Fruit fly (Drosophila melanogaster) whole organism, embryonic: Measurements from ENCODE around the gene CG42693.

ENCODE experiments used
- Bdp1 ChIP-seq: fragments of 200-800 bp; sonication (Bioruptor generic); optimal IDR thresholded peaks from 3 replicates; lab custom pipeline; 2016; ENCODE audit warnings: missing biosample characterization, missing genetic modification characterization
- CG1024 ChIP-seq: fragments of 200-800 bp; sonication (Bioruptor generic); IDR thresholded peaks from 2 replicates; pipeline ENCODE4 v1.3.6; 2022; ENCODE audit warnings: missing biosample characterization, missing genetic modification characterization
- CG12104 ChIP-seq: fragments of 200-800 bp; sonication (Bioruptor generic); optimal IDR thresholded peaks from 3 replicates; lab custom pipeline; 2016; ENCODE audit warnings: missing biosample characterization, missing genetic modification characterization
- CG12299 ChIP-seq: fragments of 200-800 bp; sonication (Bioruptor generic); optimal IDR thresholded peaks from 2 replicates; lab custom pipeline; 2018; ENCODE audit warnings: missing biosample characterization, mild to moderate bottlenecking, missing genetic modification characterization
- CG13775 ChIP-seq: fragments of 200-800 bp; sonication (Bioruptor generic); optimal IDR thresholded peaks from 3 replicates; lab custom pipeline; 2017; ENCODE audit warnings: missing biosample characterization, mild to moderate bottlenecking, missing genetic modification characterization
- CG14965 ChIP-seq: fragments of 200-800 bp; sonication (Bioruptor generic); optimal IDR thresholded peaks from 2 replicates; lab custom pipeline; 2016; ENCODE audit warnings: missing biosample characterization, missing genetic modification characterization, borderline replicate concordance
- CG15696 ChIP-seq: fragments of 200-800 bp; sonication (Bioruptor generic); optimal IDR thresholded peaks from 2 replicates; lab custom pipeline; 2019; ENCODE audit warnings: missing biosample characterization, mild to moderate bottlenecking, missing genetic modification characterization, moderate library complexity
- CG1603 ChIP-seq: fragments of 200-800 bp; sonication (Bioruptor generic); optimal IDR thresholded peaks from 2 replicates; lab custom pipeline; 2019; ENCODE audit warnings: missing biosample characterization, mild to moderate bottlenecking, missing genetic modification characterization, moderate library complexity
- CG17361 ChIP-seq: fragments of 200-800 bp; sonication (Bioruptor generic); IDR thresholded peaks from 3 replicates; pipeline ENCODE4 v1.3.6; 2022; ENCODE audit warnings: missing biosample characterization, missing genetic modification characterization
- CG17829 ChIP-seq: fragments of 200-800 bp; optimal IDR thresholded peaks from 2 replicates; lab custom pipeline; 2019; ENCODE audit warnings: missing biosample characterization, mild to moderate bottlenecking, missing genetic modification characterization, moderate library complexity
- CG2199 ChIP-seq: fragments of 200-800 bp; sonication (Bioruptor generic); IDR thresholded peaks from 3 replicates; pipeline ENCODE4 v1.3.6; 2022; ENCODE audit warnings: missing biosample characterization, missing genetic modification characterization
- CG30431 ChIP-seq: fragments of 200-800 bp; sonication (Bioruptor generic); optimal IDR thresholded peaks from 2 replicates; lab custom pipeline; 2017; ENCODE audit warnings: missing biosample characterization, missing genetic modification characterization
- CG34422 ChIP-seq: fragments of 200-800 bp; sonication (Bioruptor generic); IDR thresholded peaks from 3 replicates; pipeline ENCODE4 v1.3.6; 2022; ENCODE audit warnings: missing biosample characterization, missing genetic modification characterization
- CG3995 ChIP-seq: fragments of 200-800 bp; sonication (Bioruptor generic); optimal IDR thresholded peaks from 3 replicates; lab custom pipeline; 2016; ENCODE audit warnings: missing biosample characterization, missing genetic modification characterization
- CG5953 ChIP-seq: fragments of 200-800 bp; sonication (Bioruptor generic); IDR thresholded peaks from 2 replicates; pipeline ENCODE4 v1.3.6; 2022; ENCODE audit warnings: missing biosample characterization, missing genetic modification characterization
- CG6272 ChIP-seq: fragments of 200-800 bp; sonication (Bioruptor generic); IDR thresholded peaks from 2 replicates; pipeline ENCODE4 v1.3.6; 2022; ENCODE audit warnings: missing biosample characterization, missing genetic modification characterization
- CG6791 ChIP-seq: fragments of 200-800 bp; sonication (Bioruptor generic); IDR thresholded peaks from 3 replicates; pipeline ENCODE4 v1.3.6; 2022; ENCODE audit warnings: missing biosample characterization, missing genetic modification characterization; ENCODE audit not compliant: partially characterized antibody
- CG8281 ChIP-seq: fragments of 200-800 bp; sonication (Bioruptor generic); optimal IDR thresholded peaks from 2 replicates; lab custom pipeline; 2018; ENCODE audit warnings: missing biosample characterization, mild to moderate bottlenecking, missing genetic modification characterization, moderate library complexity
- Dek ChIP-seq: fragments of 200-800 bp; sonication (Bioruptor generic); optimal IDR thresholded peaks from 3 replicates; lab custom pipeline; 2019; ENCODE audit warnings: missing biosample characterization, mild to moderate bottlenecking, missing genetic modification characterization, moderate library complexity
- Ets65A ChIP-seq: fragments of 200-800 bp; sonication (Bioruptor generic); peaks from one replicate; lab custom pipeline; 2016; ENCODE audit warnings: missing biosample characterization, missing genetic modification characterization
- GATAe ChIP-seq: fragments of 200-800 bp; sonication (Bioruptor generic); conservative IDR thresholded peaks from 2 replicates; pipeline ENCODE4 v1.3.6; 2022; ENCODE audit warnings: missing biosample characterization, missing genetic modification characterization
- Hey ChIP-seq: fragments of 200-800 bp; sonication (Bioruptor generic); optimal IDR thresholded peaks from 3 replicates; lab custom pipeline; 2018; ENCODE audit warnings: missing biosample characterization, mild to moderate bottlenecking, missing genetic modification characterization
- Med ChIP-seq: fragments of 200-800 bp; sonication (Bioruptor generic); peaks from one replicate; lab custom pipeline; 2016; ENCODE audit warnings: missing biosample characterization, missing genetic modification characterization, mild to moderate bottlenecking, inconsistent platforms, moderate library complexity
- Oaz ChIP-seq: fragments of 200-800 bp; sonication (Bioruptor generic); IDR thresholded peaks from 2 replicates; pipeline ENCODE4 v1.3.6; 2022; ENCODE audit warnings: missing biosample characterization, missing genetic modification characterization
- Rfx ChIP-seq: fragments of 200-800 bp; sonication (Bioruptor generic); IDR thresholded peaks from 2 replicates; pipeline ENCODE4 v1.3.6; 2022; ENCODE audit warnings: missing biosample characterization, missing genetic modification characterization
- Side ChIP-seq: fragments of 200-800 bp; sonication (Bioruptor generic); optimal IDR thresholded peaks from 2 replicates; lab custom pipeline; 2016; ENCODE audit warnings: missing biosample characterization, missing genetic modification characterization
- Six4 ChIP-seq: fragments of 200-800 bp; sonication (Bioruptor generic); optimal IDR thresholded peaks from 2 replicates; lab custom pipeline; 2016; ENCODE audit warnings: missing biosample characterization, missing genetic modification characterization
- chm ChIP-seq: fragments of 200-800 bp; sonication (Bioruptor generic); IDR thresholded peaks from 2 replicates; pipeline ENCODE4 v1.3.6; 2022; ENCODE audit warnings: missing biosample characterization, missing genetic modification characterization
- dm ChIP-seq: fragments of 200-800 bp; sonication (Bioruptor generic); optimal IDR thresholded peaks from 3 replicates; lab custom pipeline; 2016; ENCODE audit warnings: missing biosample characterization, missing genetic modification characterization
- her ChIP-seq: fragments of 200-800 bp; sonication (Bioruptor generic); optimal IDR thresholded peaks from 2 replicates; lab custom pipeline; 2016; ENCODE audit warnings: missing biosample characterization, missing genetic modification characterization
- lmd ChIP-seq: fragments of 200-800 bp; sonication (Bioruptor generic); IDR thresholded peaks from 2 replicates; pipeline ENCODE4 v1.3.6; 2022; ENCODE audit warnings: missing biosample characterization, missing genetic modification characterization
- repo ChIP-seq: fragments of 200-800 bp; sonication (Bioruptor generic); optimal IDR thresholded peaks from 2 replicates; lab custom pipeline; 2016; ENCODE audit warnings: missing biosample characterization, missing genetic modification characterization
- sens ChIP-seq: fragments of 200-800 bp; sonication (Bioruptor generic); peaks from one replicate; lab custom pipeline; 2016; ENCODE audit warnings: missing biosample characterization, missing genetic modification characterization
- sna ChIP-seq: fragments of 200-800 bp; sonication (Bioruptor generic); IDR thresholded peaks from 2 replicates; pipeline ENCODE4 v1.3.6; 2022; ENCODE audit warnings: missing biosample characterization, missing genetic modification characterization; ENCODE audit not compliant: partially characterized antibody
- tll ChIP-seq, 2 experiments: fragments of 200-800 bp in 1 of 2; fragments of >200 bp in 1 of 2; sonication (Bioruptor generic) in 1 of 2; optimal IDR thresholded peaks; 2 replicates each; lab custom pipeline; 2017 to 2019; ENCODE audit warnings: missing biosample characterization in 2 of 2, missing genetic modification characterization in 2 of 2, mild to moderate bottlenecking in 1 of 2, moderate library complexity in 1 of 2
- ttk ChIP-seq: fragments of 200-800 bp; sonication (Bioruptor generic); IDR thresholded peaks from 2 replicates; pipeline ENCODE4 v2.1.2; 2022; ENCODE audit warnings: missing biosample characterization, missing genetic modification characterization
- unpg ChIP-seq: fragments of 200-800 bp; sonication (Bioruptor generic); optimal IDR thresholded peaks from 3 replicates; lab custom pipeline; 2018; ENCODE audit warnings: missing biosample characterization, mild to moderate bottlenecking, missing genetic modification characterization, moderate library complexity
- vvl ChIP-seq: fragments of 200-800 bp; sonication (Bioruptor generic); IDR thresholded peaks from 2 replicates; pipeline ENCODE4 v1.3.6; 2022; ENCODE audit warnings: missing biosample characterization, missing genetic modification characterization

The CG42693 gene

DNA sequence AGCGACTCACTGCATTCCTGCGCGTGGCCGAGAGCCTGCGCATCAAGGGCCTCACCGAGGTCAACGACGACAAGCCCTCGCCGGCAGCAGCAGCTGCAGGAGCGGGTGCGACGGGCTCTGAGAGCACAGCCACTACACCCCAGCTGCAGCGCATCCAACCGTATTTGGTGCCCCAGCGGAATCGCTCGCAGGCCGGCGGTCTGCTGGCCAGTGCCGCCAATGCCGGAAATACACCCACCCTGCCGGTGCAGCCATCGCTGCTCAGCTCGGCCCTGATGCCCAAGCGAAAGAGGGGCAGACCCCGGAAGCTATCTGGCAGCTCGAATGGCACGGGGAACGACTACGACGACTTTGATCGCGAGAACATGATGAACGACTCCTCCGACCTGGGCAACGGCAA lies 19.6 kb upstream of the CG42693 start:
- TF ChIP-seq CG6272 (GFP tag; lab: Robert Waterston, UW) (peak; percentile 51; the same call in 1 of the 2 replicates), Med (peak; percentile 26), Dek (tag; lab: Kevin White, UChicago) (no peak), unpg (GFP tag; lab: Kevin White, UChicago) (no peak), CG5953 (GFP tag; lab: Robert Waterston, UW) (peak; percentile 41; the same call in 1 of the 2 replicates), CG2199 (GFP tag; lab: Robert Waterston, UW) (no peak), ttk (GFP tag; lab: Robert Waterston, UW) (peak; percentile 41; the same call in 1 of the 2 replicates), CG13775 (GFP tag; lab: Kevin White, UChicago) (no peak), sna (GFP tag; lab: Robert Waterston, UW) (no peak), CG12299 (tag; lab: Kevin White, UChicago) (no peak), CG14965 (no peak), Six4 (GFP tag; lab: Kevin White, UChicago) (no peak), Ets65A (GFP tag; lab: Kevin White, UChicago) (peak; percentile 77), tll (GFP tag; optimal IDR thresholded peaks at IDR 0.05; lab: Kevin White, UChicago) (no peak), her (GFP tag; lab: Kevin White, UChicago) (no peak), chm (GFP tag; lab: Robert Waterston, UW) (peak; percentile 40; the same call in 1 of the 2 replicates), CG17361 (GFP tag; lab: Robert Waterston, UW) (no peak), Oaz (0 out of 2 replicates have a peak, but pooled peaks have one; percentile 26)

dm6 chr3R:31726286-31726685 lies 18.1 kb upstream of the CG42693 start:
- TF ChIP-seq repo (GFP tag; lab: Kevin White, UChicago) (no peak), Side (GFP tag; lab: Kevin White, UChicago) (no peak), GATAe (GFP tag; lab: Robert Waterston, UW) (0 out of 2 replicates have a peak, but pooled peaks have one; percentile 11), CG1603 (tag; lab: Kevin White, UChicago) (peak; percentile 3), dm (GFP tag; lab: Kevin White, UChicago) (peak; percentile 3), CG3995 (GFP tag; lab: Kevin White, UChicago) (peak; percentile 63), CG1024 (GFP tag; lab: Robert Waterston, UW) (no peak), CG17829 (no peak), CG6791 (GFP tag; lab: Robert Waterston, UW) (no peak), CG8281 (tag; lab: Kevin White, UChicago) (no peak), CG30431 (GFP tag; lab: Kevin White, UChicago) (no peak), CG34422 (GFP tag; lab: Robert Waterston, UW) (0 out of 3 replicates have a peak, but pooled peaks have one; percentile 18), sna (GFP tag; lab: Robert Waterston, UW) (no peak), vvl (GFP tag; lab: Robert Waterston, UW) (peak; percentile 35; the same call in 1 of the 2 replicates), CG15696 (no peak), sens (GFP tag; lab: Kevin White, UChicago) (peak; percentile 77), Bdp1 (GFP tag; lab: Kevin White, UChicago) (no peak), Med (peak; percentile 52), lmd (no peak), Hey (tag; lab: Kevin White, UChicago) (peak; percentile 13), CG12104 (GFP tag; lab: Kevin White, UChicago) (no peak), Rfx (GFP tag; lab: Robert Waterston, UW) (no peak)
